Fruit fly (Drosophila melanogaster) whole organism, embryonic: ENCODE data around the gene stg.

Experiments
- Abd-B ChIP-seq: fragments of 200-800 bp; sonication (Bioruptor generic); optimal IDR thresholded peaks from 2 replicates; lab custom pipeline; 2018; ENCODE audit warnings: missing biosample characterization, mild to moderate bottlenecking, missing genetic modification characterization, moderate library complexity
- Blimp-1 ChIP-seq: fragments of 200-800 bp; sonication (Bioruptor generic); optimal IDR thresholded peaks from 3 replicates; lab custom pipeline; 2018; ENCODE audit warnings: missing biosample characterization, missing genetic modification characterization, mild to moderate bottlenecking, moderate library complexity, missing genetic modification reagents
- Bteb2 ChIP-seq: fragments of 200-800 bp; sonication (Bioruptor generic); optimal IDR thresholded peaks from 2 replicates; lab custom pipeline; 2016; ENCODE audit warnings: missing biosample characterization, missing genetic modification characterization
- CG10462 ChIP-seq: fragments of 200-800 bp; sonication (Bioruptor generic); optimal IDR thresholded peaks from 2 replicates; lab custom pipeline; 2016; ENCODE audit warnings: missing biosample characterization, missing genetic modification characterization
- CG10959 ChIP-seq: fragments of 200-800 bp; sonication (Bioruptor generic); IDR thresholded peaks from 2 replicates; pipeline ENCODE4 v1.3.6; 2022; ENCODE audit warnings: missing biosample characterization, missing genetic modification characterization
- CG11695 ChIP-seq: fragments of 200-800 bp; sonication (Bioruptor generic); IDR thresholded peaks from 3 replicates; pipeline ENCODE4 v1.3.6; 2022; ENCODE audit warnings: missing biosample characterization, missing genetic modification characterization
- CG13424 ChIP-seq: fragments of 200-800 bp; sonication (Bioruptor generic); optimal IDR thresholded peaks from 2 replicates; lab custom pipeline; 2019; ENCODE audit warnings: missing biosample characterization, mild to moderate bottlenecking, missing genetic modification characterization, moderate library complexity
- CG14014 ChIP-seq: fragments of 200-800 bp; sonication (Bioruptor generic); IDR thresholded peaks from 2 replicates; pipeline ENCODE4 v1.3.6; 2022; ENCODE audit warnings: missing biosample characterization, missing genetic modification characterization
- CG1529 ChIP-seq: fragments of 200-800 bp; sonication (Bioruptor generic); optimal IDR thresholded peaks from 3 replicates; lab custom pipeline; 2018; ENCODE audit warnings: missing biosample characterization, missing genetic modification characterization
- CG16863 ChIP-seq: fragments of 200-800 bp; sonication (Bioruptor generic); optimal IDR thresholded peaks from 3 replicates; lab custom pipeline; 2016; ENCODE audit warnings: missing biosample characterization, missing genetic modification characterization
- CG17612 ChIP-seq: fragments of 200-800 bp; sonication (Bioruptor generic); IDR thresholded peaks from 2 replicates; pipeline ENCODE4 v1.3.6; 2022; ENCODE audit warnings: missing biosample characterization, missing genetic modification characterization
- CG17802 ChIP-seq: fragments of 200-800 bp; sonication (Bioruptor generic); optimal IDR thresholded peaks from 2 replicates; lab custom pipeline; 2018; ENCODE audit warnings: missing biosample characterization, mild to moderate bottlenecking, missing genetic modification characterization, moderate library complexity
- CG18011 ChIP-seq: fragments of 200-800 bp; sonication (Bioruptor generic); optimal IDR thresholded peaks from 2 replicates; lab custom pipeline; 2017; ENCODE audit warnings: missing biosample characterization, missing genetic modification characterization, mild to moderate bottlenecking, moderate library complexity, missing genotype
- CG2116 ChIP-seq: fragments of 200-800 bp; sonication (Bioruptor generic); optimal IDR thresholded peaks from 3 replicates; lab custom pipeline; 2018; ENCODE audit warnings: missing biosample characterization, mild to moderate bottlenecking, missing genetic modification characterization
- CG3163 ChIP-seq: fragments of 200-800 bp; sonication (Bioruptor generic); optimal IDR thresholded peaks from 3 replicates; lab custom pipeline; 2016; ENCODE audit warnings: missing biosample characterization, missing genetic modification characterization
- CG3407 ChIP-seq: fragments of 200-800 bp; sonication (Bioruptor generic); optimal IDR thresholded peaks from 2 replicates; lab custom pipeline; 2018; ENCODE audit warnings: missing biosample characterization, mild to moderate bottlenecking, missing genetic modification characterization
- CG4282 ChIP-seq: fragments of 200-800 bp; sonication (Bioruptor generic); optimal IDR thresholded peaks from 2 replicates; lab custom pipeline; 2016; ENCODE audit warnings: missing biosample characterization, missing genetic modification characterization
- CG4617 ChIP-seq: fragments of 200-800 bp; sonication (Bioruptor generic); optimal IDR thresholded peaks from 3 replicates; lab custom pipeline; 2016; ENCODE audit warnings: missing biosample characterization, missing genetic modification characterization, borderline replicate concordance
- CG5180 ChIP-seq: fragments of 200-800 bp; sonication (Bioruptor generic); optimal IDR thresholded peaks from 3 replicates; lab custom pipeline; 2017; ENCODE audit warnings: missing biosample characterization, missing genetic modification characterization, mild to moderate bottlenecking, moderate library complexity, missing genetic modification reagents
- CG6254 ChIP-seq: fragments of 200-800 bp; sonication (Bioruptor generic); optimal IDR thresholded peaks from 3 replicates; lab custom pipeline; 2017; ENCODE audit warnings: mild to moderate bottlenecking, missing biosample characterization, missing genetic modification reagents, missing genetic modification characterization
- CG8478 ChIP-seq: fragments of >200 bp; optimal IDR thresholded peaks from 2 replicates; lab custom pipeline; 2018
- CG9727 ChIP-seq: fragments of 200-800 bp; sonication (Bioruptor generic); optimal IDR thresholded peaks from 3 replicates; lab custom pipeline; 2017; ENCODE audit warnings: missing biosample characterization, mild to moderate bottlenecking, missing genetic modification characterization
- D19B ChIP-seq: fragments of 200-800 bp; sonication (Bioruptor generic); optimal IDR thresholded peaks from 2 replicates; lab custom pipeline; 2017; ENCODE audit warnings: missing biosample characterization, mild to moderate bottlenecking, missing genetic modification characterization
- Drgx ChIP-seq: fragments of 200-800 bp; sonication (Bioruptor generic); IDR thresholded peaks from 2 replicates; pipeline ENCODE4 v1.3.6; 2022; ENCODE audit warnings: missing biosample characterization, missing genetic modification characterization
- GATAe ChIP-seq: fragments of 200-800 bp; sonication (Bioruptor generic); conservative IDR thresholded peaks from 2 replicates; pipeline ENCODE4 v1.3.6; 2022; ENCODE audit warnings: missing biosample characterization, missing genetic modification characterization
- H2.0 ChIP-seq: fragments of 200-800 bp; sonication (Bioruptor generic); IDR thresholded peaks from 2 replicates; pipeline ENCODE4 v1.3.6; 2022; ENCODE audit warnings: missing biosample characterization, missing genetic modification characterization
- Hr39 ChIP-seq: fragments of >200 bp; optimal IDR thresholded peaks from 2 replicates; lab custom pipeline; 2017
- Lpt ChIP-seq: fragments of >200 bp; optimal IDR thresholded peaks from 2 replicates; lab custom pipeline; 2018; ENCODE audit warnings: missing biosample characterization, missing genetic modification characterization
- NfI ChIP-seq: fragments of 200-800 bp; sonication (Bioruptor generic); optimal IDR thresholded peaks from 3 replicates; lab custom pipeline; 2018; ENCODE audit warnings: missing biosample characterization, mild to moderate bottlenecking, missing genetic modification characterization, moderate library complexity
- Oaz ChIP-seq: fragments of 200-800 bp; sonication (Bioruptor generic); IDR thresholded peaks from 2 replicates; pipeline ENCODE4 v1.3.6; 2022; ENCODE audit warnings: missing biosample characterization, missing genetic modification characterization
- Sox100B ChIP-seq: fragments of 200-800 bp; sonication (Bioruptor generic); optimal IDR thresholded peaks from 3 replicates; lab custom pipeline; 2018; ENCODE audit warnings: missing biosample characterization, mild to moderate bottlenecking, missing genetic modification characterization
- Sox102F ChIP-seq: fragments of 200-800 bp; sonication (Bioruptor generic); optimal IDR thresholded peaks from 2 replicates; lab custom pipeline; 2018; ENCODE audit warnings: missing biosample characterization, mild to moderate bottlenecking, missing genetic modification characterization, moderate library complexity
- Sry-δ ChIP-seq: fragments of 200-800 bp; sonication (Bioruptor generic); optimal IDR thresholded peaks from 2 replicates; lab custom pipeline; 2016; ENCODE audit warnings: missing biosample characterization, missing genetic modification characterization
- amos ChIP-seq: fragments of 200-800 bp; sonication (Bioruptor generic); IDR thresholded peaks from 2 replicates; pipeline ENCODE4 v1.3.6; 2022; ENCODE audit warnings: missing biosample characterization, missing genetic modification characterization; ENCODE audit not compliant: partially characterized antibody
- ato ChIP-seq: fragments of 200-800 bp; sonication (Bioruptor generic); IDR thresholded peaks from 2 replicates; pipeline ENCODE4 v1.3.6; 2022; ENCODE audit warnings: missing biosample characterization, missing genetic modification characterization; ENCODE audit not compliant: partially characterized antibody
- bbx ChIP-seq: fragments of 200-800 bp; sonication (Bioruptor generic); IDR thresholded peaks from 2 replicates; pipeline ENCODE4 v1.3.6; 2022; ENCODE audit warnings: missing biosample characterization, missing genetic modification characterization; ENCODE audit not compliant: partially characterized antibody
- bsh ChIP-seq, 2 experiments: fragments of 200-800 bp; sonication (Bioruptor generic); optimal IDR thresholded peaks; 2 replicates each; lab custom pipeline; 2017 to 2018; ENCODE audit warnings: mild to moderate bottlenecking in 2 of 2, missing biosample characterization in 2 of 2, missing genetic modification characterization in 2 of 2, moderate library complexity in 1 of 2
- corto ChIP-seq: fragments of 200-800 bp; sonication (Bioruptor generic); optimal IDR thresholded peaks from 2 replicates; lab custom pipeline; 2016; ENCODE audit warnings: missing biosample characterization, mild to moderate bottlenecking, missing genetic modification characterization, moderate library complexity
- fru ChIP-seq: fragments of >200 bp; optimal IDR thresholded peaks from 2 replicates; lab custom pipeline; 2017
- gsb-n ChIP-seq: fragments of 200-800 bp; sonication (Bioruptor generic); optimal IDR thresholded peaks from 3 replicates; lab custom pipeline; 2018; ENCODE audit warnings: missing biosample characterization, mild to moderate bottlenecking, missing genetic modification characterization
- hbn ChIP-seq: fragments of 200-800 bp; sonication (Bioruptor generic); IDR thresholded peaks from 2 replicates; pipeline ENCODE4 v1.3.6; 2022; ENCODE audit warnings: missing biosample characterization, missing genetic modification characterization; ENCODE audit not compliant: partially characterized antibody
- lbe ChIP-seq: fragments of 200-800 bp; sonication (Bioruptor generic); optimal IDR thresholded peaks from 2 replicates; lab custom pipeline; 2016; ENCODE audit warnings: missing biosample characterization, mild to moderate bottlenecking, missing genetic modification characterization
- luna ChIP-seq: fragments of 200-800 bp; sonication (Bioruptor generic); optimal IDR thresholded peaks from 2 replicates; lab custom pipeline; 2016; ENCODE audit warnings: missing biosample characterization, missing genetic modification characterization
- mirr ChIP-seq: fragments of 200-800 bp; sonication (Bioruptor generic); optimal IDR thresholded peaks from 3 replicates; lab custom pipeline; 2018; ENCODE audit warnings: missing biosample characterization, mild to moderate bottlenecking, missing genetic modification characterization
- nerfin-1 ChIP-seq: fragments of 200-800 bp; sonication (Bioruptor generic); optimal IDR thresholded peaks from 3 replicates; lab custom pipeline; 2019; ENCODE audit warnings: missing biosample characterization, mild to moderate bottlenecking, missing genetic modification characterization, moderate library complexity
- otp ChIP-seq: fragments of 200-800 bp; sonication (Bioruptor generic); IDR thresholded peaks from 3 replicates; pipeline ENCODE4, ENCODE4 v1.3.6; 2022; ENCODE audit warnings: missing biosample characterization, missing genetic modification characterization
- row ChIP-seq: fragments of 200-800 bp; sonication (Bioruptor generic); IDR thresholded peaks from 3 replicates; pipeline ENCODE4 v1.3.6; 2022; ENCODE audit warnings: missing biosample characterization, missing genetic modification characterization
- sim ChIP-seq: fragments of 200-800 bp; sonication (Bioruptor generic); IDR thresholded peaks from 2 replicates; pipeline ENCODE4 v1.3.6; 2022; ENCODE audit warnings: missing biosample characterization, missing genetic modification characterization
- vvl ChIP-seq: fragments of 200-800 bp; sonication (Bioruptor generic); IDR thresholded peaks from 2 replicates; pipeline ENCODE4 v1.3.6; 2022; ENCODE audit warnings: missing biosample characterization, missing genetic modification characterization
- zen ChIP-seq: fragments of 200-800 bp; sonication (Bioruptor generic); optimal IDR thresholded peaks from 3 replicates; lab custom pipeline; 2018; ENCODE audit warnings: missing biosample characterization, mild to moderate bottlenecking, missing genetic modification characterization, moderate library complexity

The stg gene

dm6 chr3R:29279557-29280203, 24.1 kb upstream of the stg start (continued):
- no peak for TF ChIP-seq CG16863 (GFP tag; lab: Kevin White, UChicago)
- no peak for TF ChIP-seq Lpt (GFP tag; lab: Kevin White, UChicago)
- no peak for TF ChIP-seq zen (tag; lab: Kevin White, UChicago)
- TF ChIP-seq Hr39 (lab: Kevin White, UChicago) = no peak
- no peak for TF ChIP-seq CG6254 (GFP tag; lab: Kevin White, UChicago)
- TF ChIP-seq Bteb2 (GFP tag; lab: Kevin White, UChicago) = no peak
- no peak for TF ChIP-seq Sox102F (GFP tag; lab: Kevin White, UChicago)
- TF ChIP-seq CG4282 = no peak
- no peak for TF ChIP-seq CG13424
- TF ChIP-seq CG10959 (GFP tag; lab: Robert Waterston, UW) = no peak
- TF ChIP-seq row (GFP tag; lab: Robert Waterston, UW) = peak; percentile 30; the same call in 2 of the 3 replicates
- TF ChIP-seq mirr (GFP tag; lab: Kevin White, UChicago) = no peak
- no peak for TF ChIP-seq GATAe
- no peak for TF ChIP-seq fru (lab: Kevin White, UChicago)
- TF ChIP-seq CG2116 = no peak
- no peak for TF ChIP-seq Sry-δ
- no peak for TF ChIP-seq CG1529 (GFP tag; lab: Kevin White, UChicago)
- no peak for TF ChIP-seq Oaz (GFP tag; lab: Robert Waterston, UW)
- TF ChIP-seq otp = no peak
- no peak for TF ChIP-seq nerfin-1 (tag; lab: Kevin White, UChicago)
- TF ChIP-seq vvl (GFP tag; lab: Robert Waterston, UW) = no peak
- TF ChIP-seq Blimp-1 (GFP tag; lab: Kevin White, UChicago) = peak; percentile 4
- TF ChIP-seq D19B (GFP tag; lab: Kevin White, UChicago) = peak; percentile 20
- TF ChIP-seq CG10462 (GFP tag; lab: Kevin White, UChicago) = no peak

dm6 chr3R:29277748-29278147, 22.1 kb upstream of the stg start:
- TF ChIP-seq amos (GFP tag; lab: Robert Waterston, UW) (no peak), Drgx (GFP tag; lab: Robert Waterston, UW) (0 out of 2 replicates have a peak, but pooled peaks have one; percentile 32), NfI (GFP tag; lab: Kevin White, UChicago) (no peak), corto (peak; percentile 13), lbe (peak; percentile 45), bsh (GFP tag; optimal IDR thresholded peaks at IDR 0.05; lab: Kevin White, UChicago) (peak in 1 of 2 experiments; percentile 36)
- TF ChIP-seq, all 482 proteins: peak for 4

dm6 chr3R:29277009-29277408, 21.4 kb upstream of the stg start:
- no peak for TF ChIP-seq gsb-n (tag; lab: Kevin White, UChicago)
- TF ChIP-seq H2.0 (GFP tag; lab: Robert Waterston, UW) = no peak
- TF ChIP-seq CG17802 (tag; lab: Kevin White, UChicago) = no peak
- no peak for TF ChIP-seq CG4617
- TF ChIP-seq sim (GFP tag; lab: Robert Waterston, UW) = no peak
- no peak for TF ChIP-seq CG8478
- TF ChIP-seq CG3407 = no peak
- TF ChIP-seq CG3163 (GFP tag; lab: Kevin White, UChicago) = no peak
- TF ChIP-seq Sox100B = no peak
- no peak for TF ChIP-seq CG11695 (GFP tag; lab: Robert Waterston, UW)
- no peak for TF ChIP-seq Abd-B
- no peak for TF ChIP-seq CG5180
- TF ChIP-seq hbn (GFP tag; lab: Robert Waterston, UW) = no peak
- no peak for TF ChIP-seq CG14014 (GFP tag; lab: Robert Waterston, UW)
- TF ChIP-seq CG9727 = peak; percentile 40
- TF ChIP-seq CG18011 (GFP tag; lab: Kevin White, UChicago) = no peak
- no peak for TF ChIP-seq bbx (GFP tag; lab: Robert Waterston, UW)
- no peak for TF ChIP-seq ato (GFP tag; lab: Robert Waterston, UW)
- no peak for TF ChIP-seq CG17612
- no peak for TF ChIP-seq luna (GFP tag; lab: Kevin White, UChicago)
